Worm (Caenorhabditis elegans) whole organism, L1 larva: ENCODE measurements around the gene dao-3.

Source experiments
- C16A3.4 ChIP-seq: fragments of 150-350 bp; optimal IDR thresholded peaks from 2 replicates; lab custom pipeline; 2014; ENCODE audit warnings: missing biosample characterization, missing genetic modification characterization
- aha-1 ChIP-seq: fragments of 150-350 bp; optimal IDR thresholded peaks from 2 replicates; lab custom pipeline; 2014; ENCODE audit warnings: missing biosample characterization, missing genetic modification characterization
- aly-2 ChIP-seq: fragments of 150-350 bp; optimal IDR thresholded peaks from 2 replicates; lab custom pipeline; 2014; ENCODE audit warnings: missing biosample characterization, missing genetic modification characterization
- fos-1 ChIP-seq: fragments of 150-350 bp; optimal IDR thresholded peaks from 2 replicates; lab custom pipeline; 2014; ENCODE audit warnings: missing biosample characterization, missing genetic modification characterization
- lin-13 ChIP-seq: fragments of 150-350 bp; optimal IDR thresholded peaks from 2 replicates; lab custom pipeline; 2014; ENCODE audit warnings: missing biosample characterization, missing genetic modification reagents, missing genetic modification characterization
- nhr-11 ChIP-seq: fragments of 150-350 bp; optimal IDR thresholded peaks from 2 replicates; lab custom pipeline; 2014; ENCODE audit warnings: missing biosample characterization, missing genetic modification characterization
- nhr-12 ChIP-seq: sonication (generic microtip); optimal IDR thresholded peaks from 2 replicates; lab custom pipeline; 2017; ENCODE audit warnings: missing biosample characterization, missing genetic modification characterization
- nhr-28 ChIP-seq: fragments of 150-350 bp; optimal IDR thresholded peaks from 2 replicates; lab custom pipeline; 2014; ENCODE audit warnings: missing biosample characterization, missing genetic modification characterization
- nhr-47 ChIP-seq: sonication (generic microtip); optimal IDR thresholded peaks from 2 replicates; lab custom pipeline; 2016; ENCODE audit warnings: mild to moderate bottlenecking, missing genetic modification characterization, moderate library complexity, missing compliant biosample characterization
- nhr-76 ChIP-seq: sonication (generic microtip); optimal IDR thresholded peaks from 2 replicates; lab custom pipeline; 2017; ENCODE audit warnings: missing biosample characterization, missing genetic modification characterization
- unc-62 ChIP-seq: fragments of 150-350 bp; optimal IDR thresholded peaks from 2 replicates; lab custom pipeline; 2014; ENCODE audit warnings: missing biosample characterization, missing genetic modification reagents, missing genetic modification characterization

ce11 chrX:8116157-8116556 is 29.8 kb upstream of the dao-3 start, which contains the start of gene hlh-8:
- TF ChIP-seq fos-1 (tag; lab: Kevin White, UChicago) (no peak), nhr-47 (tag; lab: Kevin White, UChicago) (no peak), unc-62 (no peak), nhr-11 (tag; lab: Kevin White, UChicago) (no peak), nhr-28 (no peak), aha-1 (tag; lab: Kevin White, UChicago) (no peak), lin-13 (GFP tag; lab: Kevin White, UChicago) (no peak), C16A3.4 (no peak), nhr-76 (tag; lab: Kevin White, UChicago) (no peak), nhr-12 (no peak), aly-2 (no peak)
